Worm (Caenorhabditis elegans) whole organism, early embryonic: Measurements from ENCODE around the gene tsp-3.
A peak's percentile ranks its signal among the peaks of the same experiment; 100 is the strongest.

Source experiments
- B0310.2 ChIP-seq: sonication (generic microtip); optimal IDR thresholded peaks from 2 replicates; lab custom pipeline; 2016; ENCODE audit warnings: mild to moderate bottlenecking, missing genetic modification characterization, missing compliant biosample characterization
- F13C5.2 ChIP-seq: sonication (generic microtip); optimal IDR thresholded peaks from 2 replicates; lab custom pipeline; 2017; ENCODE audit warnings: mild to moderate bottlenecking, missing genetic modification characterization, inconsistent platforms, missing compliant biosample characterization
- aly-1 ChIP-seq: sonication (generic microtip); optimal IDR thresholded peaks from 2 replicates; lab custom pipeline; 2016; ENCODE audit warnings: missing genetic modification characterization, missing compliant biosample characterization
- ama-1 ChIP-seq: fragments of 150-350 bp; optimal IDR thresholded peaks from 2 replicates; lab custom pipeline; 2014
- ceh-13 ChIP-seq: fragments of 200-800 bp; sonication (Bioruptor generic); optimal IDR thresholded peaks from 2 replicates; lab custom pipeline; 2018; ENCODE audit warnings: mild to moderate bottlenecking, missing genetic modification characterization, missing compliant biosample characterization
- ceh-36 ChIP-seq: sonication (generic microtip); optimal IDR thresholded peaks from 2 replicates; lab custom pipeline; 2016; ENCODE audit warnings: missing genetic modification characterization, inconsistent platforms, missing compliant biosample characterization
- ets-7 ChIP-seq: sonication (generic microtip); optimal IDR thresholded peaks from 2 replicates; lab custom pipeline; 2016; ENCODE audit warnings: missing genotype, missing genetic modification characterization, missing compliant biosample characterization
- flt-1 ChIP-seq: fragments of 200-800 bp; sonication (Bioruptor generic); IDR thresholded peaks from 2 replicates; pipeline ENCODE4 v1.3.6; 2022; ENCODE audit warnings: missing genetic modification characterization, missing compliant biosample characterization
- hmbx-1 ChIP-seq: sonication (generic microtip); optimal IDR thresholded peaks from 2 replicates; lab custom pipeline; 2016; ENCODE audit warnings: mild to moderate bottlenecking, missing genetic modification characterization, missing compliant biosample characterization
- hmg-4 ChIP-seq: fragments of 200-800 bp; sonication (Bioruptor generic); optimal IDR thresholded peaks from 2 replicates; lab custom pipeline; 2018; ENCODE audit warnings: mild to moderate bottlenecking, missing genetic modification characterization, missing compliant biosample characterization
- hnd-1 ChIP-seq: sonication (generic microtip); optimal IDR thresholded peaks from 2 replicates; lab custom pipeline; 2016; ENCODE audit warnings: missing genetic modification characterization, missing compliant biosample characterization
- pes-1 ChIP-seq: fragments of 200-800 bp; sonication (Bioruptor generic); IDR thresholded peaks from 2 replicates; pipeline ENCODE4 v1.3.6; 2022; ENCODE audit warnings: missing genetic modification reagents, missing genetic modification characterization, missing compliant biosample characterization
- scrt-1 ChIP-seq: fragments of 200-800 bp; sonication (Bioruptor generic); IDR thresholded peaks from 2 replicates; pipeline ENCODE4 v1.3.6; 2022; ENCODE audit warnings: missing genetic modification characterization, missing compliant biosample characterization
- sea-1 ChIP-seq: fragments of 200-800 bp; sonication (Bioruptor generic); conservative IDR thresholded peaks from 2 replicates; pipeline ENCODE4 v1.3.6; 2022; ENCODE audit warnings: missing genetic modification characterization, missing compliant biosample characterization
- tbx-11 ChIP-seq: fragments of 200-800 bp; sonication (Bioruptor generic); IDR thresholded peaks from 2 replicates; pipeline ENCODE4 v1.3.6; 2022; ENCODE audit warnings: missing genetic modification characterization, missing compliant biosample characterization
- tbx-37 ChIP-seq: fragments of 200-800 bp; sonication (Bioruptor generic); conservative IDR thresholded peaks from 2 replicates; pipeline ENCODE4 v1.3.6; 2022; ENCODE audit warnings: missing genetic modification reagents, missing genetic modification characterization, missing compliant biosample characterization
- tra-4 ChIP-seq: sonication (generic microtip); optimal IDR thresholded peaks from 2 replicates; lab custom pipeline; 2017; ENCODE audit warnings: missing genetic modification characterization, missing compliant biosample characterization

tsp-3 gene

DNA sequence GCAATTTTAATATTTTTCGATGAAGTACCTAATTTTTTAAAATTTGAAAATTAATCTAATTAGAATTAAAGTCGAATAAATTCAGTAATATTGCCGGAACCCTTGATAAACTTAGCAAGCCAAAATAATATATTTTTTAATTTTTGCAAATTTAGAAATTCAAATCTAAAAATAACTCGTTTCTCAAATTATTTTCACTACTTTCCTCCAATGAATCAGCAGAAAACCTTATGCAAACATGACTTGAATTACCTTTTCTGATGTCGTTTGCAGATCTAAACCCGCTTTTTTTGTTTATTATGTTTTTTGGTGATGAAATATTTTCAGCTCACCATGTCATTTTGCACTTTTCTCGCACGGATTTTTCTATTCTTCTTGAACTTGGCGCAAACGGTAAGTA lies at the start of gene tsp-3:
TSS of gene tsp-3 (plus strand) at position 301 of the 400 bp plus-strand sequence.
- TF ChIP-seq aly-1 (tag; lab: Kevin White, UChicago) (no peak), flt-1 (no peak), hmbx-1 (no peak), pes-1 (GFP tag; lab: Robert Waterston, UW) (no peak), ama-1 (no peak), B0310.2 (tag; lab: Kevin White, UChicago) (no peak), F13C5.2 (tag; lab: Kevin White, UChicago) (no peak), tbx-11 (GFP tag; lab: Robert Waterston, UW) (no peak), scrt-1 (GFP tag; lab: Robert Waterston, UW) (no peak), hmg-4 (GFP tag; lab: Kevin White, UChicago) (no peak), ceh-13 (no peak), tbx-37 (GFP tag; lab: Robert Waterston, UW) (no peak), sea-1 (GFP tag; lab: Robert Waterston, UW) (no peak), ets-7 (tag; lab: Kevin White, UChicago) (no peak)

DNA sequence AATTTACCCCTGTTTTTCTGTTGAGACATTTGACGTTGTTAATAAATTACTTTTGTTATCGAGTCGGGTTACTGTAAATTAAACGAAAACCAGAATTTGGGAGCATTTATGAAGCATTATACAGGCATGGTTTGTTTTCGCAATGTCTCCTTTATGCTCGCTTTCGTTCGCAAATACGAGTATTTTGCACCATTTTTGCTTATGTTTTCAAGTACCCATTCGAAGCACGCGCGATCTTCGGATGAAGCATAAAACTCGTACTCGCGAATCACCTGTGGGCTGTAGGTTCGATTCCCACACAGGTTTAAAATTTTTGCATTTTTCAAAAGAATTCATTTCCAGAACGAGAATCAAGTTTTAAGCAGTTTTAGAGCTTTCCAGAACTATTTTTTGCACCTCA lies 47.6 kb upstream of the tsp-3 start:
- TF ChIP-seq F13C5.2 (tag; lab: Kevin White, UChicago) (no peak), hmbx-1 (no peak), hmg-4 (GFP tag; lab: Kevin White, UChicago) (no peak), scrt-1 (GFP tag; lab: Robert Waterston, UW) (no peak), pes-1 (GFP tag; lab: Robert Waterston, UW) (no peak), tbx-37 (GFP tag; lab: Robert Waterston, UW) (no peak), B0310.2 (tag; lab: Kevin White, UChicago) (no peak), tra-4 (tag; lab: Kevin White, UChicago) (no peak), hnd-1 (tag; lab: Kevin White, UChicago) (no peak), sea-1 (GFP tag; lab: Robert Waterston, UW) (no peak), ets-7 (tag; lab: Kevin White, UChicago) (no peak), tbx-11 (GFP tag; lab: Robert Waterston, UW) (no peak), ceh-36 (tag; lab: Kevin White, UChicago) (no peak), aly-1 (tag; lab: Kevin White, UChicago) (no peak), flt-1 (no peak), ceh-13 (no peak)

DNA sequence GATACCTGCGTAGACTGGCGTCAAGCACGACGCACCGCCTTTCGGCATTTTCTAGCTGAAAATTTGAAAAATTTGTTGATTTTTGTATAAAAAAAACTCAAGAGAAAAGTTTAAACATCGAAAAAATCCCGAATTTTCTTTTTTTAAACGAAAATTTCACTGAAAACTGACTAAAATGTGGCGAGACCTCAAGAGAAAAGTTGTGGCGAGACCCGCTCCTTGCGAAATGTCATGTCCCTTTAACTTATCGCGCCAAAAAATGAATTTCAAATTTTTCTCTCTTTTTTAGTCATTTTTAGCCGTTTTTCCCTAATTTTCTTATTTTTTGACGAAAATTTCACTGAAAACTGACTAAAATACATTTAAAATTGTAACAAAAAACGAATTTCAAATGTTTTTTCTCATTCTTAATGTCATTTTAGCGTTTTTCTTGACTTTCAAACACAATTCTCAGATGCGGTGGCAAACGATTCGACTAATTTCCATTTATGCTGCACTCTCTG lies 43.0 kb upstream of the tsp-3 start, which contains the start of the genes snpc-1.2 and Y39E4B.5:
TSS of gene snpc-1.2 (minus strand) at position 78 of the 503 bp plus-strand sequence.
TSS of gene Y39E4B.5 (plus strand) at position 453 of the 503 bp plus-strand sequence.
- TF ChIP-seq pes-1 (GFP tag; lab: Robert Waterston, UW) (no peak), sea-1 (GFP tag; lab: Robert Waterston, UW) (no peak), ama-1 (no peak), hmbx-1 (no peak), hmg-4 (GFP tag; lab: Kevin White, UChicago) (no peak), scrt-1 (GFP tag; lab: Robert Waterston, UW) (no peak), flt-1 (no peak), ceh-13 (no peak), hnd-1 (tag; lab: Kevin White, UChicago) (no peak), F13C5.2 (tag; lab: Kevin White, UChicago) (no peak), ceh-36 (tag; lab: Kevin White, UChicago) (no peak)

DNA sequence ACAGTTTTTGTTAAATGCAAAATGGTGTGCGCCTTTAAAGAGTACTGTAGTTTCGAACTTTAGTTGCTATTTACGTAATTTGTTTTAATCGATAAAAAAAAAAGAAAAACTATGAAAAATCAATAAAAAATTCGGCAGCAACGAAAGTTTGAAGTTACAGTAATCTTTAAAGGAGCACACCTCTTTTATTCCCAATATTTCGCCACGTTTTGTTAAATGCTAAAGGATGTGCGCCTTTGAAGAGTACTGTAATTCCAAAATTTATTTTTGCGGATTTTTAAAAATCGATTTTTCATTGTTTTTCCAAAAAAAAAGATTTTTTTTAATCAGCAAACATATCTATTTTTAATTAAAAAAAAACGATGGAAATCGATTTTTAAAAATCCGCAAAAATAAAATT lies 38.8 kb upstream of the tsp-3 start:
- TF ChIP-seq ama-1 (no peak), B0310.2 (tag; lab: Kevin White, UChicago) (no peak), scrt-1 (GFP tag; lab: Robert Waterston, UW) (no peak), ceh-36 (tag; lab: Kevin White, UChicago) (no peak), ceh-13 (no peak), aly-1 (tag; lab: Kevin White, UChicago) (no peak), hmbx-1 (no peak), hnd-1 (tag; lab: Kevin White, UChicago) (no peak), tbx-37 (GFP tag; lab: Robert Waterston, UW) (no peak), ets-7 (tag; lab: Kevin White, UChicago) (no peak), pes-1 (GFP tag; lab: Robert Waterston, UW) (no peak), sea-1 (GFP tag; lab: Robert Waterston, UW) (no peak), flt-1 (no peak)

DNA sequence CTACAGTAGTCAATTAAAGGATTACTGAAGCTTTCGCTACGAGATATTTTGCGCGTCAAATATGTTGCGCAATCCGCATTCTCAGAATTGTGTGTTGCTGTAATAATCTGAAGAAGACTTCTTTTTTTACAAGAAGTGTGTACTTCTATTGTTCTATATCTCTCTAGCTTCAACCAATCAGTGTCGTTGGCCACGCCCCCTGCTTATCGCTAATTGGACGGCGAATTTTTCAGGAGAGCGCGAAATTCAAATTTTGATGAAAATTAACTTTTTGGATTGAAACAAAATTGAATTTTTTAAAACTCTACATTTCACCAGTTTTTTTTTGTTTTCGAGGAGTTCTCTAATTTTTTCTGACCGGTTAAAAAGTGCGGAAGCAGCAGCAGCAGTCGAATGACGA lies 35.6 kb upstream of the tsp-3 start:
- no peak for TF ChIP-seq aly-1 (tag; lab: Kevin White, UChicago)
- TF ChIP-seq pes-1 (GFP tag; lab: Robert Waterston, UW): no peak
- no peak for TF ChIP-seq hnd-1 (tag; lab: Kevin White, UChicago)
- TF ChIP-seq scrt-1 (GFP tag; lab: Robert Waterston, UW): no peak
- no peak for TF ChIP-seq ama-1
- no peak for TF ChIP-seq ets-7 (tag; lab: Kevin White, UChicago)
- TF ChIP-seq tra-4 (tag; lab: Kevin White, UChicago): no peak
- TF ChIP-seq F13C5.2 (tag; lab: Kevin White, UChicago): no peak
- TF ChIP-seq ceh-13: no peak
- no peak for TF ChIP-seq tbx-37 (GFP tag; lab: Robert Waterston, UW)
- no peak for TF ChIP-seq hmbx-1
- TF ChIP-seq ceh-36 (tag; lab: Kevin White, UChicago): no peak
- TF ChIP-seq hmg-4 (GFP tag; lab: Kevin White, UChicago): no peak
- TF ChIP-seq B0310.2 (tag; lab: Kevin White, UChicago): no peak
- TF ChIP-seq sea-1 (GFP tag; lab: Robert Waterston, UW): no peak
- TF ChIP-seq flt-1: no peak
- TF ChIP-seq tbx-11 (GFP tag; lab: Robert Waterston, UW): no peak

DNA sequence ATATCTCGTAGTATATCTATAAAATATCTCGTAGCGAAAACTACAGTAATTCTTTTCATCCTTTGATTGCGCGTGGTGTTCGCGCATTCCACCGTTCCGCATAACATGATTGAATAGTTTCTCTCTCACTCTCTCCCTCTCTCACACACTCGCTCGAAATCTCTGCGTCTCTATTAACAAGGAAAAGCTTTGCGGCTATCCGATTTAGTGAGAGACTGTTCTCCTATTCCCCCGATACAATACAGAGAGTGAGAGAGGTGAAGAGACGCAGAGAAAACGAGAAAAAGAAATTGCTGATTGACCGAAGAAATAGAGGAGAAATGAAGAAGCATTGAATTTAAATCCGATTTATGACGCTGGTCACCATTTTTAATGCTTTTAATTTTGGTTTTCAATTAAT lies 30.5 kb upstream of the tsp-3 start:
- TF ChIP-seq F13C5.2 (tag; lab: Kevin White, UChicago): peak; percentile 13
- TF ChIP-seq ceh-36 (tag; lab: Kevin White, UChicago): no peak
- TF ChIP-seq hmg-4 (GFP tag; lab: Kevin White, UChicago): peak; percentile 14

DNA sequence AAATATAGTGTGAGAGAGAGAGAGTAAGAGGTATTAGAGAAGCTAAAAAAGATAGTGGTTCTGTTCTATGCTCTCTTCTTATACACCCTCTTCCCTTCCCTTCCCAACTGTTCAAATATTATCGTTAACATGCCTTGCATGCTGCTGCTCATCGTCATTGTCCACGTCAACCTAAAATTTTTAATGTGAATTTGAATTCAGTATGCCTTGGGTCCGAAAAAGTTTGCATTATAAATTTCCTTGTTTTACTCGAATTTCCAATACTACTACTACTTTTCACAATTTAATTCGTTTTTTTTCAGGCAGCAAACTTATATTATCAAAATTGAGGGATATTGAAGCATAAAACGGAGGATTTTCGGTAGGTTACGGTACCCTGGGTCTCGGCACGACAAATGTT lies 25.4 kb upstream of the tsp-3 start, which contains the start of gene gly-5:
TSS of gene gly-5 (plus strand) at position 301 of the 400 bp plus-strand sequence.
- TF ChIP-seq scrt-1 (GFP tag; lab: Robert Waterston, UW) (no peak), ets-7 (tag; lab: Kevin White, UChicago) (no peak), ceh-13 (no peak), flt-1 (no peak), tra-4 (tag; lab: Kevin White, UChicago) (no peak)
